Worm (Caenorhabditis elegans) whole organism, dauer: ENCODE data around the gene wee-1.3.
"Not testable (repeated sequence)": the region's sequence is repeated elsewhere in the genome, so short reads cannot be mapped to it uniquely, and the experiment has no call there.

Experiments
- unc-62 ChIP-seq: sonication (generic microtip); optimal IDR thresholded peaks from 2 replicates; lab custom pipeline; 2017; ENCODE audit warnings: missing biosample characterization, missing genetic modification reagents, missing genetic modification characterization

Gene wee-1.3

DNA sequence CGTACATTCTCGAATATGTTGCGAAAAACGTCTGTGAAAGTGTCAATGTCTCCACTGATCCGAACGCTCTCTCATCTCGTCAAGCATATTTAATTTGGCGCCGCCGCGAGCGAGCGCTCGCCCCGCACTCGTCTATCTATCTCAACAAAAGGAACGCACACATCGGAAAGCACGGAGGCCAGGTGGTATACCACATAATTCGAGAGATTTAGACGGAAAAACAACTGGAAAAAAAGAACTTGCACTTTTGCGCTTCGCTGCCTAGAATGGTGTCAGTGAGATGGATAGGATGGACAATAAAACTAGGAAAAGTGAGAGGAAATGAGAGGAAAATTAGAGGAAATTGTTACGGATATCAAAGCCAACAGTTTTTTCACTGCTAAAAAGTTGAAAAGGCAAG, 12.9 kb upstream of the wee-1.3 start:
- TF ChIP-seq unc-62 (GFP tag; lab: Kevin White, UChicago): no peak

DNA sequence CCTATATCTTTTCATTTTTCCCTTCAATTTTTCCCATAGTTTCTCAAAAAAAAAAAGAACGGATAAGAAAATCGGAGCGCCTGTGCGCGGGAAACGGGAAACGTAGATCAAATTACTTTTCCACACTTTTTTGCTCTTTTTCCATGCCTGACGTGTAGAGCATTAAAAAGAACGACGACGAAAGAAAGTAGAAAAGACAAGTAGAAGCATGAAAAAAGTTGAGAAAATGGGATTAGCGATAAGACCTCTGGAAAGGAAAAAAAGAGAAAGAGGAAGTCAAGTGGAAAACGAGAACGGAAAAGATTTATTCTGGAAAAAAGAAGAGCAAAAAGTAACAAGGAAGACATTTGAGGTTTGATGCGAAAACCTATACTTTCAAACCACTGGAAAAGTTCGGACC, 12.2 kb upstream of the wee-1.3 start:
- TF ChIP-seq unc-62 (GFP tag; lab: Kevin White, UChicago): no peak

- TF ChIP-seq unc-62 (GFP tag; lab: Kevin White, UChicago): no peak
Measured at ce11 chrII:9727192-9727699, 11.0 kb upstream of the wee-1.3 start.

DNA sequence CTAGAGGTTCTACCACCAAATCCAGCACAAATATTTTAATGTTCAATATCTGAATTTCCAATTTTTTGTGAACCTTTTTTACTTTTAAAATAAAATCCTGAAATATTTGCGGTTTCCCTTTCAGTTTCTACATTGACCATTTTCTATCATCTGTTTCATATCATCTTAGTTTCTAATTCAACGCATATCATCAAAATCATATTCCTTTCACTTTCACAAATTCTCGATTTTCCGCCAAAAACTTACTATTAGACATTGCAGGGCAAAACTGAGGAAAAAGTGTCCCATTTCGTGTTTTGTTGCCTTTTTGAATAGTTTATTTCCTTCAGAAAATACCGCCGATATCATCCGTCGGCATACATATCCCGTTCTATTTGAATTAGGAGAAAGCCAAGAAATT, 8.8 kb upstream of the wee-1.3 start:
- no peak for TF ChIP-seq unc-62 (GFP tag; lab: Kevin White, UChicago)

- TF ChIP-seq unc-62 (GFP tag; lab: Kevin White, UChicago): no peak
Measured at ce11 chrII:9724464-9724863, 8.2 kb upstream of the wee-1.3 start, which contains the start of gene cutl-2. cutl-2 (minus strand) TSS chrII:9724673.

ce11 chrII:9718631-9719252, 2.5 kb upstream of the wee-1.3 start, which contains the start of gene Y53C12A.11:
Y53C12A.11 (minus strand) TSS chrII:9718698.
- not testable (repeated sequence) for TF ChIP-seq unc-62 (GFP tag; lab: Kevin White, UChicago)

DNA sequence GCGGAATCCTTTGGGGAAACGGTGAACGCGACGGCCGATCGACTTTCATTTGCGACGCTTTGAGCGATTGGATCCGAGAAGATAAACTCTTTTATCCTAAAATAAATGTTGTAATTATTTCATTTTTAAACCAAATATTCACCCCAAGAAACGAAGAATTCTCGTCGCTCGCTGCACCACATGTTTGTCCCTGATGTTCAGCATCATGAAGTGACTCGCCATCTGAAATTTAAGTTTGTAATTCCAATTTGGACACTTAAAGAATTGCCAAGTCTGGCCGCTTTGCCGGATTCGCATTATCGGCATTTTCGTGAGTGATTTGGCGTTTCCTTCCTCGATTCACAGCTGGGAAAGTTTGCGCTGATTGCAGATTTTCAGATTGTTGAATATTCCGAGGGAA, 1.6 kb upstream of the wee-1.3 start, which contains the start of gene Y53C12A.6:
TSS of gene Y53C12A.6 (minus strand) at position 101 of the 400 bp plus-strand sequence.
- TF ChIP-seq unc-62 (GFP tag; lab: Kevin White, UChicago): no peak

ce11 chrII:9713083-9713482, 3.2 kb downstream of the wee-1.3 start:
- TF ChIP-seq unc-62 (GFP tag; lab: Kevin White, UChicago): no peak

DNA sequence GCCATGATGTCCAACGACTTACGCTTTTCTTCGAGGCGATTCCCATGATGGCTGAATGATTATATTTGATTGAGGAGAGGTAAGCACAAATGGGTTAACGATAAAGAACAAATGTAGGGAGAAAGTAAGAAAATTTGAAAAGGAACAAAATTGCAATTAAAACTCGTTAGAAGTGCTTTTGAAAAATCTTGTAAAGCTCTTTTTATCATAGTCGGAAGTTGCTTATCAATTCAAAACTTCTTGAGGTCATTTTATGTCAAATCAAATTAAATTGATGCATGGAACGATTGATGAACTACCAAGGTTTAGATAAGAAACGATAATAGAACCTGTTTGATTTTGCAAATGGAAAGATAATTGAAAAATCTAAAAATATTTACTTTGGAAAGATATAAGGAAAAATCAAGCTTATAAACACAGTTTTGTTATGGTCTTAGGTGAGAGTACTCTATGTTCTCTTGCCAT, 7.4 kb downstream of the wee-1.3 start, which contains the start of gene glt-5:
TSS of gene glt-5 (minus strand) at position 51 of the 465 bp plus-strand sequence.
- TF ChIP-seq unc-62 (GFP tag; lab: Kevin White, UChicago): no peak

DNA sequence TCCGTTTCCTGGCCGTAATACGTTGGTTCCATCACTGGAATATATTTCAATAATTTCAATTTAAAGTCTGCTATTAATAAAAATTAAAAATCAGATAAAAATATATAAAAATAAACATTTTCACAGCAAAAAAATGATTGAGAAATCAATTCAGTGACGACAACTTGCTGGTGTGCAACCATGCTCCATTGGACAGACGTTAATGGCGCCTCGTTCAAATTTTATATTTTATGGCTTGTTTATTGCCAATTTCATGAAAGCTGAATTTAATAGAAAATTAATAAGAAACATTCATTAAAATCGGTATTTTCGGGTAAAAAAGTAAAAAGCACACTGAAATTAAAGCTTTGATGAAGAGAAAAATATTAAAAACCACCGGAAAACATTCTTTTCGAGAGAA, 10.1 kb downstream of the wee-1.3 start, which contains the start of gene Y53C12A.3:
TSS of gene Y53C12A.3 (minus strand) at position 34 of the 400 bp plus-strand sequence.
- TF ChIP-seq unc-62 (GFP tag; lab: Kevin White, UChicago): no peak

DNA sequence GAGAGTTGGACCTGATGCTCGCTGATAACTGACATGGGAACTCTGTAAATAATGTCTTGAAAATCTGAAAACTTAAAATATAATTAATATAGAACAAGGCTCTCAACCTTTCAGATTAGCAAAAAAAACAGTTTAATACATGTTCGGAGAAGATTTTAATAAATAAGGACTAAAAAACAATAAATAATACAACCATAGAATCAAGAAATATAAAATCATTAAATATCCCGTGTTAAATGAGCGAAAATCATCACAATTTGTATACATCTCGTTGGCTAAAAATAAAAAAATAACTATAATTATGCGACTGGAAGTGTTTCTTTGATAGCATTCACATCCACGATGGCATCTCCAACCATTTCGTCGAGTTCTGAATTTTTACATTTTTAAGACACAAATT, 11.5 kb downstream of the wee-1.3 start, which contains the start of gene Y53C12A.10:
TSS of gene Y53C12A.10 (minus strand) at position 101 of the 400 bp plus-strand sequence.
- TF ChIP-seq unc-62 (GFP tag; lab: Kevin White, UChicago): no peak

- no peak for TF ChIP-seq unc-62 (GFP tag; lab: Kevin White, UChicago)
Measured at ce11 chrII:9703601-9704000, 12.7 kb downstream of the wee-1.3 start, which contains the start of gene mop-25.2. mop-25.2 (minus strand) TSS chrII:9703701.

- TF ChIP-seq unc-62 (GFP tag; lab: Kevin White, UChicago): no peak
Measured at ce11 chrII:9700363-9700762, 15.9 kb downstream of the wee-1.3 start, which contains the start of the genes Y53C12A.8 and Y53C12A.7. Y53C12A.8 (minus strand) TSS chrII:9700463. Y53C12A.7 (plus strand) TSS chrII:9700543.

DNA sequence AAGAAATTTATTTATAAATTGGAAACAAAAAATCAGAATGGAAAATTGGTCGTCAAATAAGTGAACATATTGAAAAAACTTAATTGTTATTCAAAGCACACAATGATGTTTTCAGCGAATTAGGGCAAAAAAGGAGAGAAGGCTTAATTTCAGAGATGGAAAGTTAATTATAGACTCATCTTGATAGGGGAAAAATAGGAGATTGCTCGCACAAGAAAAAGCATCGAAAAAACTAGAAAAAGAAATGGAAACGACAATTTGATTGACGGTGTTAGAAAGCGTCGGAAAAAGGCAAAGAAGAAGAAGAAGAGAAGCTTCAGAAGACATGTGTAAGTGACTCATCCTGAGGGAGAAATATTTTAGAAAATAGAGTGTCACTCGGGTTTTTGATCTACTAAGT, 20.3 kb downstream of the wee-1.3 start:
- TF ChIP-seq unc-62 (GFP tag; lab: Kevin White, UChicago): no peak

ce11 chrII:9691839-9692238, 24.4 kb downstream of the wee-1.3 start, which contains the start of gene nlp-11:
nlp-11 (minus strand) TSS chrII:9691939.
- no peak for TF ChIP-seq unc-62 (GFP tag; lab: Kevin White, UChicago)

- no peak for TF ChIP-seq unc-62 (GFP tag; lab: Kevin White, UChicago)
Measured at ce11 chrII:9690067-9690632, 26.1 kb downstream of the wee-1.3 start.
